Worm (Caenorhabditis elegans): Measurements from ENCODE around the gene mrp-5.

- TF ChIP-seq ztf-4 (tag; optimal IDR thresholded peaks at IDR 0.05) (no peak), unc-86 (tag; optimal IDR thresholded peaks at IDR 0.05) (no peak), tlp-1 (tag; optimal IDR thresholded peaks at IDR 0.05) (no peak), aly-2 (tag; optimal IDR thresholded peaks at IDR 0.05) (no peak), zip-4 (GFP tag; optimal IDR thresholded peaks at IDR 0.05) (no peak), grh-1 (GFP tag; IDR thresholded peaks at IDR 0.05) (no peak), alr-1 (tag; optimal IDR thresholded peaks at IDR 0.05; ENCODE audit: borderline replicate concordance) (no peak), nhr-71 (tag; optimal IDR thresholded peaks at IDR 0.05) (no peak)
Measured at ce11 chrX:14894845-14895244, 51.3 kb downstream of the mrp-5 start, which contains the start of gene nac-1.
